Fruit fly (Drosophila melanogaster): ENCODE data around the gene CG31546.

The CG31546 gene

dm6 chr3R:5587863-5588519, 47.4 kb downstream of the CG31546 start, which contains the start of gene CG2926:
Gene CG2926, minus strand, starts transcription at chr3R:5588380.
- peak; percentile 58 for TF ChIP-seq jim (GFP tag; optimal IDR thresholded peaks at IDR 0.05)
- no peak for TF ChIP-seq Rel (GFP tag; optimal IDR thresholded peaks at IDR 0.05)
- TF ChIP-seq Rel (tag; optimal IDR thresholded peaks at IDR 0.05): no peak
- peak; percentile 54 for TF ChIP-seq h (GFP tag; optimal IDR thresholded peaks at IDR 0.05)
- TF ChIP-seq CG9705 (GFP tag; optimal IDR thresholded peaks at IDR 0.05): peak; percentile 16
- TF ChIP-seq Hr83 (GFP tag; optimal IDR thresholded peaks at IDR 0.05; ENCODE audit: poor library complexity, severe bottlenecking): peak; percentile 88
- no peak for TF ChIP-seq rgr (GFP tag; optimal IDR thresholded peaks at IDR 0.05)
- TF ChIP-seq OdsH (GFP tag; optimal IDR thresholded peaks at IDR 0.05): peak; percentile 15
- peak; percentile 34 for TF ChIP-seq ey (GFP tag; optimal IDR thresholded peaks at IDR 0.05)
